Fruit fly (Drosophila melanogaster) whole organism, embryonic: ENCODE data around the gene gish.
A peak's percentile ranks its signal among the peaks of the same experiment; 100 is the strongest.

Experiments
- CG11456 ChIP-seq: fragments of 200-800 bp; sonication (Bioruptor generic); IDR thresholded peaks from 3 replicates; pipeline ENCODE4 v1.3.6; 2022; ENCODE audit warnings: missing biosample characterization, missing genetic modification characterization
- CG12744 ChIP-seq: fragments of 200-800 bp; sonication (Bioruptor generic); optimal IDR thresholded peaks from 2 replicates; lab custom pipeline; 2016; ENCODE audit warnings: missing biosample characterization, missing genetic modification characterization
- CG13775 ChIP-seq: fragments of 200-800 bp; sonication (Bioruptor generic); optimal IDR thresholded peaks from 3 replicates; lab custom pipeline; 2017; ENCODE audit warnings: missing biosample characterization, mild to moderate bottlenecking, missing genetic modification characterization
- CG14965 ChIP-seq: fragments of 200-800 bp; sonication (Bioruptor generic); optimal IDR thresholded peaks from 2 replicates; lab custom pipeline; 2016; ENCODE audit warnings: missing biosample characterization, missing genetic modification characterization, borderline replicate concordance
- CG15073 ChIP-seq: fragments of 200-800 bp; sonication (Bioruptor generic); optimal IDR thresholded peaks from 2 replicates; lab custom pipeline; 2016; ENCODE audit warnings: missing biosample characterization, missing genetic modification characterization
- CG15479 ChIP-seq: fragments of 200-800 bp; sonication (Bioruptor generic); optimal IDR thresholded peaks from 3 replicates; lab custom pipeline; 2019; ENCODE audit warnings: missing biosample characterization, mild to moderate bottlenecking, missing genetic modification characterization, moderate library complexity
- CG15514 ChIP-seq: fragments of 200-800 bp; sonication (Bioruptor generic); optimal IDR thresholded peaks from 3 replicates; lab custom pipeline; 2017; ENCODE audit warnings: missing biosample characterization, missing genetic modification characterization, mild to moderate bottlenecking, moderate library complexity, missing genetic modification reagents
- CG16863 ChIP-seq: fragments of 200-800 bp; sonication (Bioruptor generic); optimal IDR thresholded peaks from 3 replicates; lab custom pipeline; 2016; ENCODE audit warnings: missing biosample characterization, missing genetic modification characterization
- CG17385 ChIP-seq: fragments of 200-800 bp; sonication (Bioruptor generic); optimal IDR thresholded peaks from 3 replicates; lab custom pipeline; 2018; ENCODE audit warnings: missing biosample characterization, mild to moderate bottlenecking, missing genetic modification characterization
- CG17829 ChIP-seq: fragments of 200-800 bp; optimal IDR thresholded peaks from 2 replicates; lab custom pipeline; 2019; ENCODE audit warnings: missing biosample characterization, mild to moderate bottlenecking, missing genetic modification characterization, moderate library complexity
- CG17912 ChIP-seq: fragments of 200-800 bp; sonication (Bioruptor generic); optimal IDR thresholded peaks from 2 replicates; lab custom pipeline; 2018; ENCODE audit warnings: missing biosample characterization, mild to moderate bottlenecking, missing genetic modification characterization
- CG18262 ChIP-seq: fragments of 200-800 bp; optimal IDR thresholded peaks from 3 replicates; lab custom pipeline; 2019; ENCODE audit warnings: missing biosample characterization, mild to moderate bottlenecking, missing genetic modification characterization, moderate library complexity
- CG18764 ChIP-seq: fragments of 200-800 bp; sonication (Bioruptor generic); optimal IDR thresholded peaks from 3 replicates; lab custom pipeline; 2016; ENCODE audit warnings: missing biosample characterization, missing genetic modification characterization
- CG2116 ChIP-seq: fragments of 200-800 bp; sonication (Bioruptor generic); optimal IDR thresholded peaks from 3 replicates; lab custom pipeline; 2018; ENCODE audit warnings: missing biosample characterization, mild to moderate bottlenecking, missing genetic modification characterization
- CG2129 ChIP-seq: fragments of 200-800 bp; sonication (Bioruptor generic); IDR thresholded peaks from 2 replicates; pipeline ENCODE4 v1.3.6; 2022; ENCODE audit warnings: missing biosample characterization, missing genetic modification characterization; ENCODE audit not compliant: partially characterized antibody
- CG2199 ChIP-seq: fragments of 200-800 bp; sonication (Bioruptor generic); IDR thresholded peaks from 3 replicates; pipeline ENCODE4 v1.3.6; 2022; ENCODE audit warnings: missing biosample characterization, missing genetic modification characterization
- CG2202 ChIP-seq: fragments of 200-800 bp; sonication (Bioruptor generic); optimal IDR thresholded peaks from 2 replicates; lab custom pipeline; 2018; ENCODE audit warnings: missing biosample characterization, mild to moderate bottlenecking, missing genetic modification characterization
- CG32767 ChIP-seq: fragments of 200-800 bp; sonication (Bioruptor generic); IDR thresholded peaks from 2 replicates; pipeline ENCODE4 v1.3.6; 2022; ENCODE audit warnings: missing biosample characterization, missing genetic modification characterization
- CG4360 ChIP-seq: fragments of 200-800 bp; sonication (Bioruptor generic); IDR thresholded peaks from 2 replicates; pipeline ENCODE4 v1.3.6; 2022; ENCODE audit warnings: missing biosample characterization, missing genetic modification characterization
- CG4424 ChIP-seq: fragments of 200-800 bp; sonication (Bioruptor generic); optimal IDR thresholded peaks from 3 replicates; lab custom pipeline; 2016; ENCODE audit warnings: missing biosample characterization, missing genetic modification characterization
- CG7556 ChIP-seq: fragments of 200-800 bp; sonication (Bioruptor generic); optimal IDR thresholded peaks from 2 replicates; lab custom pipeline; 2017; ENCODE audit warnings: missing biosample characterization, mild to moderate bottlenecking, missing genetic modification characterization
- CG8281 ChIP-seq: fragments of 200-800 bp; sonication (Bioruptor generic); optimal IDR thresholded peaks from 2 replicates; lab custom pipeline; 2018; ENCODE audit warnings: missing biosample characterization, mild to moderate bottlenecking, missing genetic modification characterization, moderate library complexity
- CG9817 ChIP-seq: fragments of 200-800 bp; sonication (Bioruptor generic); optimal IDR thresholded peaks from 2 replicates; lab custom pipeline; 2018; ENCODE audit warnings: missing biosample characterization, mild to moderate bottlenecking, missing genetic modification characterization, moderate library complexity
- Doc2 ChIP-seq: fragments of 200-800 bp; sonication (Bioruptor generic); IDR thresholded peaks from 2 replicates; pipeline ENCODE4 v1.3.6; 2022; ENCODE audit warnings: missing biosample characterization, missing genetic modification characterization
- Fer3 ChIP-seq: fragments of 200-800 bp; sonication (Bioruptor generic); optimal IDR thresholded peaks from 2 replicates; lab custom pipeline; 2018; ENCODE audit warnings: missing biosample characterization, mild to moderate bottlenecking, missing genetic modification characterization, moderate library complexity
- Gug ChIP-seq: fragments of 200-800 bp; sonication (Bioruptor generic); IDR thresholded peaks from 4 replicates; pipeline ENCODE4 v1.3.6; 2022; ENCODE audit warnings: missing biosample characterization, missing genetic modification characterization
- Hsf ChIP-seq: fragments of 200-800 bp; sonication (Bioruptor generic); optimal IDR thresholded peaks from 3 replicates; lab custom pipeline; 2016; ENCODE audit warnings: missing biosample characterization, missing genetic modification characterization
- PHDP ChIP-seq: fragments of 200-800 bp; sonication (Bioruptor generic); optimal IDR thresholded peaks from 3 replicates; lab custom pipeline; 2018; ENCODE audit warnings: missing biosample characterization, mild to moderate bottlenecking, missing genetic modification characterization, moderate library complexity
- Side ChIP-seq: fragments of 200-800 bp; sonication (Bioruptor generic); optimal IDR thresholded peaks from 2 replicates; lab custom pipeline; 2016; ENCODE audit warnings: missing biosample characterization, missing genetic modification characterization
- Spps ChIP-seq: fragments of 200-800 bp; sonication (Bioruptor generic); optimal IDR thresholded peaks from 2 replicates; lab custom pipeline; 2018; ENCODE audit warnings: missing biosample characterization, mild to moderate bottlenecking, missing genetic modification characterization
- Xbp1 ChIP-seq: fragments of 200-800 bp; sonication (Bioruptor generic); optimal IDR thresholded peaks from 3 replicates; lab custom pipeline; 2016; ENCODE audit warnings: missing biosample characterization, mild to moderate bottlenecking, missing genetic modification characterization
- abd-A ChIP-seq: fragments of 200-800 bp; sonication (Bioruptor generic); optimal IDR thresholded peaks from 3 replicates; lab custom pipeline; 2019; ENCODE audit warnings: missing biosample characterization, mild to moderate bottlenecking, missing genetic modification characterization, moderate library complexity
- bbx ChIP-seq: fragments of 200-800 bp; sonication (Bioruptor generic); IDR thresholded peaks from 2 replicates; pipeline ENCODE4 v1.3.6; 2022; ENCODE audit warnings: missing biosample characterization, missing genetic modification characterization; ENCODE audit not compliant: partially characterized antibody
- da ChIP-seq: fragments of 200-800 bp; sonication (Bioruptor generic); optimal IDR thresholded peaks from 2 replicates; lab custom pipeline; 2016; ENCODE audit warnings: missing biosample characterization, missing genetic modification characterization
- gsb-n ChIP-seq: fragments of 200-800 bp; sonication (Bioruptor generic); optimal IDR thresholded peaks from 3 replicates; lab custom pipeline; 2018; ENCODE audit warnings: missing biosample characterization, mild to moderate bottlenecking, missing genetic modification characterization
- h ChIP-seq: fragments of >200 bp; optimal IDR thresholded peaks from 2 replicates; lab custom pipeline; 2017
- ind ChIP-seq: fragments of 200-800 bp; sonication (Bioruptor generic); optimal IDR thresholded peaks from 3 replicates; lab custom pipeline; 2016; ENCODE audit warnings: missing biosample characterization, missing genetic modification characterization
- lilli ChIP-seq: fragments of 200-800 bp; sonication (Bioruptor generic); optimal IDR thresholded peaks from 3 replicates; lab custom pipeline; 2016; ENCODE audit warnings: missing biosample characterization, missing genetic modification characterization
- pb ChIP-seq: fragments of 200-800 bp; sonication (Bioruptor generic); optimal IDR thresholded peaks from 3 replicates; lab custom pipeline; 2016; ENCODE audit warnings: missing biosample characterization, missing genetic modification characterization
- salm ChIP-seq: fragments of 200-800 bp; sonication (Bioruptor generic); optimal IDR thresholded peaks from 2 replicates; lab custom pipeline; 2018; ENCODE audit warnings: missing biosample characterization, mild to moderate bottlenecking, missing genetic modification characterization
- shn ChIP-seq: fragments of 200-800 bp; sonication (Bioruptor generic); optimal IDR thresholded peaks from 3 replicates; lab custom pipeline; 2016; ENCODE audit warnings: missing biosample characterization, missing genetic modification characterization
- slbo ChIP-seq: fragments of 200-800 bp; sonication (Bioruptor generic); IDR thresholded peaks from 2 replicates; pipeline ENCODE4 v1.3.6; 2022; ENCODE audit warnings: missing biosample characterization, missing genetic modification characterization
- sob ChIP-seq: fragments of 200-800 bp; sonication (Bioruptor generic); IDR thresholded peaks from 2 replicates; pipeline ENCODE4 v1.3.6; 2022; ENCODE audit warnings: missing biosample characterization, missing genetic modification characterization
- tap ChIP-seq: fragments of 200-800 bp; optimal IDR thresholded peaks from 3 replicates; lab custom pipeline; 2019; ENCODE audit warnings: missing biosample characterization, mild to moderate bottlenecking, missing genetic modification characterization, moderate library complexity
- tgo ChIP-seq: fragments of 200-800 bp; sonication (Bioruptor generic); IDR thresholded peaks from 3 replicates; pipeline ENCODE4 v1.3.6; 2022; ENCODE audit warnings: missing biosample characterization, missing genetic modification characterization
- toy ChIP-seq: fragments of 200-800 bp; sonication (Bioruptor generic); IDR thresholded peaks from 2 replicates; pipeline ENCODE4 v1.3.6; 2022; ENCODE audit warnings: missing biosample characterization, missing genetic modification characterization
- trh ChIP-seq: fragments of 200-800 bp; sonication (Bioruptor generic); optimal IDR thresholded peaks from 2 replicates; lab custom pipeline; 2016; ENCODE audit warnings: missing biosample characterization, missing genetic modification characterization
- twi ChIP-seq: fragments of 200-800 bp; optimal IDR thresholded peaks from 2 replicates; lab custom pipeline; 2019; ENCODE audit warnings: missing biosample characterization, mild to moderate bottlenecking, missing genetic modification characterization, moderate library complexity
- zen2 ChIP-seq: fragments of 200-800 bp; sonication (Bioruptor generic); IDR thresholded peaks from 3 replicates; pipeline ENCODE4 v1.3.6; 2022; ENCODE audit warnings: missing biosample characterization, missing genetic modification characterization; ENCODE audit not compliant: partially characterized antibody

Gene gish

DNA sequence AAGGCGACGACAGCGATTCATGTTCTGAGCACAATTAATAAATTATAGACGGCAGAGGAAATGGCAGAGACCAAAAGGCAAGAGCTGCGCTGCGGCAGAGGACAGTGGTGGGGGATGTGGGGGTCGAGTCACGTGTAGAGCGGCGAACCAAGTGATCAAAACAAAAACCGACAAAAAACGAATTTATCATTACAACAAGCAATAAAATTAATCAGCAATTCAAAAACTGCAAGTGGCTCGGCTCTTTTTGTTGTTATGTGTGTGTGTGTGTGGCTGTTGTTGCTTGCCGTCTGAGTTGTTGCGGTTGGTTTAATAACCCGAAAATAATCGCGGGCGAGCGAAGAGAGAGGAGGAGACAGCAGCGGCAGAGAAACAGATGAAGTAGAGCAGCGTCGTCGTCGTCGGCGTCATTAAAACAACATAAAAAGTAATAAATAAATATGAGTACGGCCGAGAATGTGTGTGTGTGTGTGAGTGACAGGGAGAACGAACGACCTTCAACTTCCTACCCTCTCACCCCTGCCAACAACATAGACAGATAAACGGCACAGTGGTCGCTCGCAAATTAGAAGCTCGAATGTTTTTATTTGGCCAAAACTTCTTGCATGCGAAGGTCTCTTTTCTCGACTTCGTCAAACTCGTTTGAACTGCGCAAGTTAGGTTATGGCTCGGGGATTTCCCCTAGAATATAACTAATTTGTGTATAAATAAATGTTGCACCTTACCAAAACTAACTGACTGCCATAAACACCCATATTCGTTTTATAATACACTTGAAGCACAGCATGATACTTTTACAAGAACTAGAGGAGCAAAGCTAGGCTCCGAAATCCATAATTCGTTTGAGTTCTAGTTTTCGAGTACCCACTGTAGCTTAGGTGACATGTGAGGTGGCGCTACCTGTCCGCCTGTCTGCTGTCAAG lies 40.6 kb upstream of the gish start (continued):
- TF ChIP-seq tap (tag; lab: Kevin White, UChicago) (peak; percentile 45), CG9817 (tag; lab: Kevin White, UChicago) (peak; percentile 67), Xbp1 (GFP tag; lab: Kevin White, UChicago) (peak; percentile 71), CG4360 (GFP tag; lab: Robert Waterston, UW) (no peak), da (no peak), slbo (GFP tag; lab: Robert Waterston, UW) (no peak), abd-A (tag; lab: Kevin White, UChicago) (peak; percentile 84), CG18262 (tag; lab: Kevin White, UChicago) (peak; percentile 82), salm (no peak), CG14965 (GFP tag; lab: Kevin White, UChicago) (no peak), ind (peak; percentile 77), CG17829 (peak; percentile 73), CG17385 (GFP tag; lab: Kevin White, UChicago) (peak; percentile 64), trh (GFP tag; lab: Kevin White, UChicago) (peak; percentile 8), CG12744 (GFP tag; lab: Kevin White, UChicago) (peak; percentile 33), CG32767 (GFP tag; lab: Robert Waterston, UW) (no peak), CG16863 (GFP tag; lab: Kevin White, UChicago) (peak; percentile 78), CG2116 (GFP tag; lab: Kevin White, UChicago) (peak; percentile 28), lilli (peak; percentile 79), CG18764 (GFP tag; lab: Kevin White, UChicago) (peak; percentile 40), CG11456 (GFP tag; lab: Robert Waterston, UW) (no peak), Side (GFP tag; lab: Kevin White, UChicago) (peak; percentile 69), Hsf (GFP tag; lab: Kevin White, UChicago) (peak; percentile 77), Doc2 (GFP tag; lab: Robert Waterston, UW) (no peak), toy (GFP tag; lab: Robert Waterston, UW) (no peak), zen2 (no peak), h (no peak), CG13775 (GFP tag; lab: Kevin White, UChicago) (peak; percentile 63), Fer3 (tag; lab: Kevin White, UChicago) (peak; percentile 40), Gug (GFP tag; lab: Robert Waterston, UW) (peak; percentile 61; the same call in 3 of the 4 replicates), shn (GFP tag; lab: Kevin White, UChicago) (peak; percentile 60), CG15479 (GFP tag; lab: Kevin White, UChicago) (no peak), twi (peak; percentile 53), CG15073 (GFP tag; lab: Kevin White, UChicago) (no peak), sob (no peak), PHDP (tag; lab: Kevin White, UChicago) (peak; percentile 65), CG2199 (GFP tag; lab: Robert Waterston, UW) (no peak), pb (peak; percentile 43), CG2129 (no peak), CG4424 (GFP tag; lab: Kevin White, UChicago) (peak; percentile 80), CG8281 (peak; percentile 43), CG7556 (GFP tag; lab: Kevin White, UChicago) (peak; percentile 80), gsb-n (tag; lab: Kevin White, UChicago) (peak; percentile 52), bbx (no peak), CG17912 (GFP tag; lab: Kevin White, UChicago) (no peak), CG15514 (GFP tag; lab: Kevin White, UChicago) (peak; percentile 51), Spps (peak; percentile 55), CG2202 (tag; lab: Kevin White, UChicago) (peak; percentile 34), tgo (GFP tag; lab: Robert Waterston, UW) (no peak)
